Fruit fly (Drosophila melanogaster) whole organism, embryonic: ENCODE data around the gene TwdlC.

Experiments
- Ada2b ChIP-seq: fragments of 200-800 bp; sonication (Bioruptor generic); IDR thresholded peaks from 2 replicates; pipeline ENCODE4 v1.3.6; 2022; ENCODE audit warnings: missing biosample characterization, missing genetic modification characterization
- Asciz ChIP-seq: fragments of 200-800 bp; sonication (Bioruptor generic); optimal IDR thresholded peaks from 2 replicates; lab custom pipeline; 2017; ENCODE audit warnings: missing biosample characterization, mild to moderate bottlenecking, missing genetic modification characterization, missing genetic modification reagents
- CG10366 ChIP-seq: fragments of 200-800 bp; sonication (Bioruptor generic); IDR thresholded peaks from 2 replicates; pipeline ENCODE4 v1.3.6; 2022; ENCODE audit warnings: missing biosample characterization, missing genetic modification characterization
- CG12769 ChIP-seq: fragments of 200-800 bp; sonication (Bioruptor generic); optimal IDR thresholded peaks from 2 replicates; lab custom pipeline; 2019; ENCODE audit warnings: missing biosample characterization, mild to moderate bottlenecking, missing genetic modification characterization, moderate library complexity
- CG13287 ChIP-seq: fragments of 200-800 bp; sonication (Bioruptor generic); IDR thresholded peaks from 2 replicates; pipeline ENCODE4 v1.3.6; 2022; ENCODE audit warnings: missing biosample characterization, missing genetic modification characterization; ENCODE audit not compliant: partially characterized antibody
- CG13424 ChIP-seq: fragments of 200-800 bp; sonication (Bioruptor generic); optimal IDR thresholded peaks from 2 replicates; lab custom pipeline; 2019; ENCODE audit warnings: missing biosample characterization, mild to moderate bottlenecking, missing genetic modification characterization, moderate library complexity
- CG13775 ChIP-seq: fragments of 200-800 bp; sonication (Bioruptor generic); optimal IDR thresholded peaks from 3 replicates; lab custom pipeline; 2017; ENCODE audit warnings: missing biosample characterization, mild to moderate bottlenecking, missing genetic modification characterization
- CG14050 ChIP-seq: fragments of 200-800 bp; sonication (Bioruptor generic); IDR thresholded peaks from 3 replicates; pipeline ENCODE4 v1.3.6; 2022; ENCODE audit warnings: missing biosample characterization, missing genetic modification characterization
- CG14667 ChIP-seq: fragments of 200-800 bp; sonication (Bioruptor generic); IDR thresholded peaks from 2 replicates; pipeline ENCODE4 v1.3.6; 2022; ENCODE audit warnings: missing biosample characterization, missing genetic modification characterization
- CG17612 ChIP-seq: fragments of 200-800 bp; sonication (Bioruptor generic); IDR thresholded peaks from 2 replicates; pipeline ENCODE4 v1.3.6; 2022; ENCODE audit warnings: missing biosample characterization, missing genetic modification characterization
- CG31388 ChIP-seq: fragments of 200-800 bp; sonication (Bioruptor generic); optimal IDR thresholded peaks from 2 replicates; lab custom pipeline; 2016; ENCODE audit warnings: missing biosample characterization, missing genetic modification characterization
- CG32767 ChIP-seq: fragments of 200-800 bp; sonication (Bioruptor generic); IDR thresholded peaks from 2 replicates; pipeline ENCODE4 v1.3.6; 2022; ENCODE audit warnings: missing biosample characterization, missing genetic modification characterization
- CG3838 ChIP-seq: fragments of 200-800 bp; sonication (Bioruptor generic); optimal IDR thresholded peaks from 3 replicates; lab custom pipeline; 2016; ENCODE audit warnings: missing biosample characterization, missing genetic modification characterization
- CG4820 ChIP-seq: fragments of 200-800 bp; sonication (Bioruptor generic); optimal IDR thresholded peaks from 3 replicates; lab custom pipeline; 2016; ENCODE audit warnings: missing biosample characterization, missing genetic modification characterization
- CG7372 ChIP-seq: fragments of 200-800 bp; sonication (Bioruptor generic); IDR thresholded peaks from 2 replicates; pipeline ENCODE4 v1.3.6; 2022; ENCODE audit warnings: missing biosample characterization, missing genetic modification characterization
- CG7839 ChIP-seq: fragments of 200-800 bp; sonication (Bioruptor generic); optimal IDR thresholded peaks from 3 replicates; lab custom pipeline; 2018; ENCODE audit warnings: missing biosample characterization, mild to moderate bottlenecking, missing genetic modification characterization, moderate library complexity
- CG8290 ChIP-seq, 3 experiments: fragments of 200-800 bp; sonication (Bioruptor generic); optimal IDR thresholded peaks; 2 replicates each; lab custom pipeline; 2016 to 2019; ENCODE audit warnings: missing biosample characterization in 3 of 3, missing genetic modification characterization in 3 of 3, mild to moderate bottlenecking in 2 of 3, moderate library complexity in 1 of 3
- D ChIP-seq, 2 experiments: fragments of 200-800 bp in 1 of 2; fragments of >200 bp in 1 of 2; sonication (Bioruptor generic) in 1 of 2; optimal IDR thresholded peaks; 2 replicates in 1 of 2; 3 replicates in 1 of 2; lab custom pipeline; 2017; ENCODE audit warnings: mild to moderate bottlenecking in 1 of 2, missing biosample characterization in 1 of 2, missing genetic modification characterization in 1 of 2, missing genetic modification reagents in 1 of 2
- Jarid2 ChIP-seq: fragments of 200-800 bp; sonication (Bioruptor generic); optimal IDR thresholded peaks from 3 replicates; lab custom pipeline; 2017; ENCODE audit warnings: mild to moderate bottlenecking, missing biosample characterization, missing genetic modification reagents, missing genetic modification characterization
- MBD-R2 ChIP-seq: fragments of 200-800 bp; sonication (Bioruptor generic); IDR thresholded peaks from 2 replicates; pipeline ENCODE4 v1.3.6; 2022; ENCODE audit warnings: missing biosample characterization, missing genetic modification characterization
- Med ChIP-seq: fragments of 200-800 bp; sonication (Bioruptor generic); peaks from one replicate; lab custom pipeline; 2016; ENCODE audit warnings: missing biosample characterization, missing genetic modification characterization, mild to moderate bottlenecking, inconsistent platforms, moderate library complexity
- Nf-YB ChIP-seq: fragments of 200-800 bp; sonication (Bioruptor generic); optimal IDR thresholded peaks from 3 replicates; lab custom pipeline; 2019; ENCODE audit warnings: missing biosample characterization, mild to moderate bottlenecking, missing genetic modification characterization, moderate library complexity
- Optix ChIP-seq: fragments of 200-800 bp; sonication (Bioruptor generic); IDR thresholded peaks from 3 replicates; pipeline ENCODE4 v1.3.6; 2022; ENCODE audit warnings: missing biosample characterization, missing genetic modification characterization
- Poxn ChIP-seq: fragments of 200-800 bp; sonication (Bioruptor generic); IDR thresholded peaks from 2 replicates; pipeline ENCODE4 v1.3.6; 2022; ENCODE audit warnings: missing biosample characterization, missing genetic modification characterization
- Rfx ChIP-seq: fragments of 200-800 bp; sonication (Bioruptor generic); IDR thresholded peaks from 2 replicates; pipeline ENCODE4 v1.3.6; 2022; ENCODE audit warnings: missing biosample characterization, missing genetic modification characterization
- Stat92E ChIP-seq, 3 experiments: fragments of >200 bp in 2 of 3; fragments of 200-800 bp in 1 of 3; sonication (Bioruptor generic) in 1 of 3; optimal IDR thresholded peaks; 2 replicates each; lab custom pipeline; 2017 to 2019; ENCODE audit warnings: missing biosample characterization in 3 of 3, missing genetic modification characterization in 3 of 3, mild to moderate bottlenecking in 1 of 3, moderate library complexity in 1 of 3
- chn ChIP-seq: fragments of 200-800 bp; sonication (Bioruptor generic); optimal IDR thresholded peaks from 2 replicates; lab custom pipeline; 2016; ENCODE audit warnings: missing biosample characterization, missing genetic modification characterization
- croc ChIP-seq: fragments of 200-800 bp; sonication (Bioruptor generic); conservative IDR thresholded peaks from 3 replicates; pipeline ENCODE4 v1.3.6; 2022; ENCODE audit warnings: missing biosample characterization, missing genetic modification characterization
- dmrt11E ChIP-seq: fragments of 200-800 bp; sonication (Bioruptor generic); optimal IDR thresholded peaks from 3 replicates; lab custom pipeline; 2018; ENCODE audit warnings: missing biosample characterization, mild to moderate bottlenecking, missing genetic modification characterization, moderate library complexity
- dysf ChIP-seq: fragments of 200-800 bp; sonication (Bioruptor generic); IDR thresholded peaks from 3 replicates; pipeline ENCODE4 v1.3.6; 2022; ENCODE audit warnings: missing biosample characterization, missing genetic modification characterization
- exex ChIP-seq: fragments of 200-800 bp; sonication (Bioruptor generic); optimal IDR thresholded peaks from 4 replicates; lab custom pipeline; 2018; ENCODE audit warnings: missing biosample characterization, mild to moderate bottlenecking, missing genetic modification characterization, moderate library complexity
- fd96Cb ChIP-seq: fragments of 200-800 bp; sonication (Bioruptor generic); optimal IDR thresholded peaks from 2 replicates; lab custom pipeline; 2018; ENCODE audit warnings: missing biosample characterization, mild to moderate bottlenecking, missing genetic modification characterization, moderate library complexity
- hb ChIP-seq: fragments of 200-800 bp; sonication (Bioruptor generic); IDR thresholded peaks from 3 replicates; pipeline ENCODE4 v1.3.6; 2022; ENCODE audit warnings: missing biosample characterization, missing genetic modification characterization; ENCODE audit not compliant: partially characterized antibody
- ind ChIP-seq: fragments of 200-800 bp; sonication (Bioruptor generic); optimal IDR thresholded peaks from 3 replicates; lab custom pipeline; 2016; ENCODE audit warnings: missing biosample characterization, missing genetic modification characterization
- mam ChIP-seq: fragments of 200-800 bp; sonication (Bioruptor generic); optimal IDR thresholded peaks from 3 replicates; lab custom pipeline; 2016; ENCODE audit warnings: missing biosample characterization, missing genetic modification characterization
- mirr ChIP-seq: fragments of 200-800 bp; sonication (Bioruptor generic); optimal IDR thresholded peaks from 3 replicates; lab custom pipeline; 2018; ENCODE audit warnings: missing biosample characterization, mild to moderate bottlenecking, missing genetic modification characterization
- pho ChIP-seq: fragments of 200-800 bp; sonication (Bioruptor generic); optimal IDR thresholded peaks from 2 replicates; lab custom pipeline; 2016; ENCODE audit warnings: missing biosample characterization, missing genetic modification characterization
- pros ChIP-seq: fragments of 200-800 bp; sonication (Bioruptor generic); optimal IDR thresholded peaks from 3 replicates; lab custom pipeline; 2019; ENCODE audit warnings: missing biosample characterization, mild to moderate bottlenecking, missing genetic modification characterization, moderate library complexity
- sc ChIP-seq, 3 experiments: fragments of >200 bp in 2 of 3; fragments of 200-800 bp in 1 of 3; sonication (Bioruptor generic) in 1 of 3; optimal IDR thresholded peaks; 2 replicates in 2 of 3; 3 replicates in 1 of 3; lab custom pipeline; 2017; ENCODE audit warnings: mild to moderate bottlenecking in 1 of 3, missing biosample characterization in 1 of 3, missing genetic modification characterization in 1 of 3, missing genetic modification reagents in 1 of 3
- sim ChIP-seq: fragments of 200-800 bp; sonication (Bioruptor generic); IDR thresholded peaks from 2 replicates; pipeline ENCODE4 v1.3.6; 2022; ENCODE audit warnings: missing biosample characterization, missing genetic modification characterization
- sqz ChIP-seq: fragments of 200-800 bp; sonication (Bioruptor generic); optimal IDR thresholded peaks from 3 replicates; lab custom pipeline; 2018; ENCODE audit warnings: missing biosample characterization, mild to moderate bottlenecking, missing genetic modification characterization
- tap ChIP-seq: fragments of 200-800 bp; optimal IDR thresholded peaks from 3 replicates; lab custom pipeline; 2019; ENCODE audit warnings: missing biosample characterization, mild to moderate bottlenecking, missing genetic modification characterization, moderate library complexity
- tin ChIP-seq: fragments of 200-800 bp; sonication (Bioruptor generic); optimal IDR thresholded peaks from 3 replicates; lab custom pipeline; 2016; ENCODE audit warnings: missing biosample characterization, missing genetic modification characterization
- tll ChIP-seq, 2 experiments: fragments of 200-800 bp in 1 of 2; fragments of >200 bp in 1 of 2; sonication (Bioruptor generic) in 1 of 2; optimal IDR thresholded peaks; 2 replicates each; lab custom pipeline; 2017 to 2019; ENCODE audit warnings: missing biosample characterization in 2 of 2, missing genetic modification characterization in 2 of 2, mild to moderate bottlenecking in 1 of 2, moderate library complexity in 1 of 2
- tna ChIP-seq: fragments of 200-800 bp; sonication (Bioruptor generic); IDR thresholded peaks from 2 replicates; pipeline ENCODE4 v1.3.6; 2022; ENCODE audit warnings: missing biosample characterization, missing genetic modification characterization; ENCODE audit not compliant: partially characterized antibody
- tx ChIP-seq: fragments of 200-800 bp; sonication (Bioruptor generic); optimal IDR thresholded peaks from 2 replicates; lab custom pipeline; 2016; ENCODE audit warnings: missing biosample characterization, missing genetic modification characterization
- usp ChIP-seq: fragments of >200 bp; optimal IDR thresholded peaks from 2 replicates; lab custom pipeline; 2017; ENCODE audit warnings: missing biosample characterization, missing genetic modification characterization
- zfh2 ChIP-seq: fragments of 200-800 bp; sonication (Bioruptor generic); optimal IDR thresholded peaks from 2 replicates; lab custom pipeline; 2016; ENCODE audit warnings: missing biosample characterization, missing genetic modification characterization

The TwdlC gene

DNA sequence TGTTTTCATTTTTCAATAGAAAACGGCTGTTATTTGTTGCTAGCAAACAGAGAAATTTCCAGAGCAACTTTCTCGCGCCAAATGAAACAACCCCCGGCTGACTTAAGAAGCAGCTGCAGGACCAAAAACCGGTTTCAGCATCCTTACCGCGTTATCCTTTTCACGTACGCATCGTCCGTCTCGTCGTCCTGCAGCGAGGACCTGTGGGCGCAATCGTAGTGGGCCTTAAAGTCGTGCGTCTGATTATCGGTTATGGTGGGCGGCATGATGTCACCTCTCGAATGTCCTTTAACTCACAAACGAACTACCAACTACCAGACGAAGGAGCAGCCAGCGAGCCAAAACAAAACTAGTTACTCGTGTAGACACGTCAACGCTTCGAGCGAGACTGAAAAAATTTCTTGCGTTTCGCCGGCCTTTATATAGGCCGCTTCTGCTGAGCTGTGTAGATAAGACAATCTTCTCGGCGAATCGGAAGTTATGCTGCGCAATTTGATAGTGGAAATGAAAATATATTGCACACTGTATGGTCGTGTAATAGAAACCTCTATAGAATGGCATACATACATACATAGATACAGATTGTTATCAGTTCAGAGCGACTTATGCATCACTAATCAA is 41.7 kb upstream of the TwdlC start (continued):
- TF ChIP-seq CG12769 (tag; lab: Kevin White, UChicago): no peak
- TF ChIP-seq tin (GFP tag; lab: Kevin White, UChicago): no peak
- no peak for TF ChIP-seq tll (GFP tag; optimal IDR thresholded peaks at IDR 0.05; lab: Kevin White, UChicago)
- no peak for TF ChIP-seq mam (GFP tag; lab: Kevin White, UChicago)
- no peak for TF ChIP-seq sc (optimal IDR thresholded peaks at IDR 0.05; lab: Kevin White, UChicago)
- no peak for TF ChIP-seq sc (GFP tag; optimal IDR thresholded peaks at IDR 0.05; lab: Kevin White, UChicago)
- TF ChIP-seq Ada2b (GFP tag; lab: Robert Waterston, UW): no peak
- TF ChIP-seq Asciz (GFP tag; lab: Kevin White, UChicago): no peak
- TF ChIP-seq MBD-R2 (GFP tag; lab: Robert Waterston, UW): no peak
- no peak for TF ChIP-seq Med (GFP tag; lab: Kevin White, UChicago)
- TF ChIP-seq Stat92E (GFP tag; optimal IDR thresholded peaks at IDR 0.05; lab: Kevin White, UChicago): no peak
- no peak for TF ChIP-seq exex (tag; lab: Kevin White, UChicago)
- no peak for TF ChIP-seq CG14667 (GFP tag; lab: Robert Waterston, UW)
- no peak for TF ChIP-seq chn (GFP tag; lab: Kevin White, UChicago)
- no peak for TF ChIP-seq fd96Cb (tag; lab: Kevin White, UChicago)
- no peak for TF ChIP-seq CG13287 (GFP tag; lab: Robert Waterston, UW)
- no peak for TF ChIP-seq CG17612 (GFP tag; lab: Robert Waterston, UW)
- TF ChIP-seq tna (GFP tag; lab: Robert Waterston, UW): no peak
- no peak for TF ChIP-seq ind (GFP tag; lab: Kevin White, UChicago)
- 0 out of 2 replicates have a peak, but pooled peaks have one; percentile 4 for TF ChIP-seq Rfx
- no peak for TF ChIP-seq CG8290 (GFP tag; optimal IDR thresholded peaks at IDR 0.05; lab: Kevin White, UChicago)
- peak in 1 of 2 experiments; percentile 33 for TF ChIP-seq CG8290 (tag; optimal IDR thresholded peaks at IDR 0.05; lab: Kevin White, UChicago)
- no peak for TF ChIP-seq zfh2 (GFP tag; lab: Kevin White, UChicago)
- TF ChIP-seq Poxn (GFP tag; lab: Robert Waterston, UW): no peak
- TF ChIP-seq CG7372 (GFP tag; lab: Robert Waterston, UW): no peak
- TF ChIP-seq sqz (GFP tag; lab: Kevin White, UChicago): no peak
- TF ChIP-seq usp (GFP tag; lab: Kevin White, UChicago): no peak
- TF ChIP-seq dmrt11E: no peak
- TF ChIP-seq D (optimal IDR thresholded peaks at IDR 0.05; lab: Kevin White, UChicago): no peak
- no peak for TF ChIP-seq D (GFP tag; optimal IDR thresholded peaks at IDR 0.05; lab: Kevin White, UChicago)
- no peak for TF ChIP-seq tx (GFP tag; lab: Kevin White, UChicago)
- TF ChIP-seq sim (GFP tag; lab: Robert Waterston, UW): no peak
- peak; percentile 91 for TF ChIP-seq pros (GFP tag; lab: Kevin White, UChicago)
- no peak for TF ChIP-seq pho (GFP tag; lab: Kevin White, UChicago)
- no peak for TF ChIP-seq Optix
- no peak for TF ChIP-seq Jarid2 (GFP tag; lab: Kevin White, UChicago)
- TF ChIP-seq hb (GFP tag; lab: Robert Waterston, UW): no peak
- TF ChIP-seq CG13775 (GFP tag; lab: Kevin White, UChicago): no peak
- 0 out of 3 replicates have a peak, but pooled peaks have one; percentile 8 for TF ChIP-seq dysf
- no peak for TF ChIP-seq CG10366 (GFP tag; lab: Robert Waterston, UW)
- TF ChIP-seq CG32767 (GFP tag; lab: Robert Waterston, UW): 0 out of 2 replicates have a peak, but pooled peaks have one; percentile 30
- TF ChIP-seq tap (tag; lab: Kevin White, UChicago): no peak
- no peak for TF ChIP-seq CG31388 (GFP tag; lab: Kevin White, UChicago)
- no peak for TF ChIP-seq CG7839
- no peak for TF ChIP-seq CG3838 (GFP tag; lab: Kevin White, UChicago)
- no peak for TF ChIP-seq Nf-YB (GFP tag; lab: Kevin White, UChicago)
- no peak for TF ChIP-seq croc (GFP tag; lab: Robert Waterston, UW)
- peak; percentile 33 for TF ChIP-seq mirr (GFP tag; lab: Kevin White, UChicago)
- TF ChIP-seq CG4820 (GFP tag; lab: Kevin White, UChicago): no peak
- no peak for TF ChIP-seq CG14050 (GFP tag; lab: Robert Waterston, UW)
- no peak for TF ChIP-seq CG13424 (tag; lab: Kevin White, UChicago)
